Worm (Caenorhabditis elegans) whole organism, L4/young adult: ENCODE measurements around the gene pitr-2.

Experiments
- W03F9.2 ChIP-seq: fragments of 150-350 bp; optimal IDR thresholded peaks from 2 replicates; lab custom pipeline; 2014; ENCODE audit warnings: missing biosample characterization, missing genetic modification characterization
- dao-5 ChIP-seq: sonication (generic microtip); optimal IDR thresholded peaks from 2 replicates; lab custom pipeline; 2016; ENCODE audit warnings: missing genotype, missing genetic modification characterization, moderate library complexity, missing compliant biosample characterization
- him-1 ChIP-seq: sonication (generic microtip); optimal IDR thresholded peaks from 2 replicates; lab custom pipeline; 2016; ENCODE audit warnings: missing genotype, missing genetic modification reagents, missing genetic modification characterization, missing compliant biosample characterization

The pitr-2 gene

ce11 chrV:9096674-9097073 is 40.8 kb downstream of the pitr-2 start:
- TF ChIP-seq dao-5 (tag; lab: Kevin White, UChicago) (no peak), him-1 (tag; lab: Kevin White, UChicago) (no peak), W03F9.2 (tag; lab: Kevin White, UChicago) (no peak)

DNA sequence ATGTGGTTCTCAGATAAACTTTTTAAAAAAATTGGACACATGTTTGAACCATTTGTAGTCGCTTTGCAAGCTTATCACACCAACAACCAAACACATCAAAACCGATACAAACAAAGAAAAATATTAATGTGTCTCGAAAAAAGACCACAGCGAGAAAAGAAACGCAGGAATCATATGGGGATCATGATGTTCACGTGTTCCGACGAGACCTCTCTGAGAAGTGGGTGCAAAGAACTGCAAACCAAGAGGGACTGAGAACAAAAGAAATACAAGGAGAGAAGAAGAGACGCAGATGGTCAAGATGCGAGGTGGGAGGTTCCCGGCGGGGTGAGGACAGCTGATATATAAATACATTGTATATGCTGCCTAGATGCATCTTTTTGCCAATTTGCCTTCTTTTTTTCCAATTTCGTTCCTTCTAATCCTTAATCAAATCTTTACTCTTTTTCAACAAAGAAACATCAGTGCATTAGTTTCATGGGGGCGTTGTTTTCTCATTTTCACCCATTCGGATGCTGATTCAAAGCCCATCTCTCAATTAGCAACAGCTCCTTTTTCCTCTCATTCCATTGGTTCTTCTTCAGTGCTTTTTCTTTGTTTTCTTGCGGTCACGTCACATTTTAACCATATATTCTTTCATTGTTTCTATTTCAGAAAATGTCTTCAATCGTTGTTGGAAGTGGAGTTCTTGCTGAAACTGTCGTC is 41.8 kb downstream of the pitr-2 start, which contains the start of gene F21C10.10:
F21C10.10 (plus strand) TSS at position 655 of the 705 bp plus-strand sequence.
- TF ChIP-seq W03F9.2 (tag; lab: Kevin White, UChicago): peak; percentile 32
- TF ChIP-seq him-1 (tag; lab: Kevin White, UChicago): no peak

- TF ChIP-seq him-1 (tag; lab: Kevin White, UChicago) (no peak), W03F9.2 (tag; lab: Kevin White, UChicago) (no peak), dao-5 (tag; lab: Kevin White, UChicago) (no peak)
Measured at ce11 chrV:9094976-9095375, 42.5 kb downstream of the pitr-2 start.

DNA sequence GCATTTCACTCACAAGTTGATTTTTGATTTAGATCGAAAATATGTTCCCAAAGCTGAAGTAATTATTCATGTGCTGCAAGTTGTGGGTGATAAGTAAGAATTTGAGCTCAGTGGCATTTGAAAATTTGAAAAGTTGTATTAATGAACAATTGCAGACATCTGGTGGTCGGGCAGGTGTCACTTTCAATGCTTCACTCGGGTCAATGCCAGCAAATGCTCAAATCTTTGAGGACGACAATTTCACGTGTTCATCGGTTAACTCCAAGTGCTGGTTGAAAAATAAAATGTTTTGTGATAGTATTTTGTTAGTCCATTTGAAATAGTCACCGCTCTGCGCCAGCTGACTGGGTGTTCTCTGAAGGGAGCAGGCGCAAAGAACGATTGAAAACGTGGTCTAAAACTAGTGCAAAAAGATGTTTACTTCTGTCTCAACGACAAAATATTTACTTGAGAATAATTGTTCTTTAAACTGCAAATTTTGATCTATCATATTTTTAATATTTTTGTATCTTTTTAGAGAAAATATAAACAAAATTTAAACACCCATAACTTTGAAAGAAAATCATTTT is 43.4 kb downstream of the pitr-2 start:
- TF ChIP-seq W03F9.2 (tag; lab: Kevin White, UChicago) (no peak), dao-5 (tag; lab: Kevin White, UChicago) (no peak), him-1 (tag; lab: Kevin White, UChicago) (no peak)

DNA sequence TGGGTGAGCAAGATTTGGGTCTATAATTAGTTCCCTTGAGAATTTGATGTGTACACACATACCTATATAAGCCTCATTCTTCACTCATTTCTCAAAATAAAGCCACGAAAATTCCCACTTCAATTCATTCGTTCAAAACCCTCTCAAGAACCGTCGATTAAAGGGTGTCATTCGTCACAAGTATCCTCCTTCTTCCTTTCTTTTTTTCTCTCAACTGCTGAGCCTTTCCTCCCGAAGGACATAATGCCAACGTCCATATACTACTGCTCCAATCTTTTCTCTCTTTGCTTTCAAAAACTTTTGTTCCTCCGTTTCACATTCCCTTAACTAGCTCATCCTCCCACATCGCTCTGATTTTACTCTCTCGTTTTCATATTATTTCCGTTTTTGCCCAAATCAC is 45.3 kb downstream of the pitr-2 start, which contains the start of gene T27E4.1:
T27E4.1 (plus strand) TSS at position 137 of the 400 bp plus-strand sequence.
- TF ChIP-seq him-1 (tag; lab: Kevin White, UChicago): no peak
- no peak for TF ChIP-seq W03F9.2 (tag; lab: Kevin White, UChicago)
- TF ChIP-seq dao-5 (tag; lab: Kevin White, UChicago): no peak

- TF ChIP-seq W03F9.2 (tag; lab: Kevin White, UChicago) (no peak), dao-5 (tag; lab: Kevin White, UChicago) (no peak), him-1 (tag; lab: Kevin White, UChicago) (no peak)
Measured at ce11 chrV:9088758-9089157, 48.8 kb downstream of the pitr-2 start.

DNA sequence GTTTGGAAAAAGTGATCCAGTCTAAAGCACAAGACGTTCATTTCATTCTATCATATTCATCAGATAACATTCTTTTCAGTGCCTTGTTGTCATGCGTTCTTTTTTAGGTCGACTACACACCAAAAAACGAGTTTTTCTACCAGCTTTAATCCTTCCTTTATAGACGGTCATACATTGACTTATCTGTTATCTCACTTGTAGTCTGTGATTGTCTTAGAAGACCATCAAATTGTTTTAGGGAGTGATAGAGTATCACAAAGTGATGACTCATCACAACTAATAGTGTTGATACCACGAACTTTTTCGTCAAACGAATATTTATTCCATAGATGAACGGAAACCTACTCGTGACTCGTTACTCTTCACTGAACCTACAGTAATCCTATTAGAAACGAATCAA is 51.7 kb downstream of the pitr-2 start:
- TF ChIP-seq dao-5 (tag; lab: Kevin White, UChicago): no peak
- no peak for TF ChIP-seq W03F9.2 (tag; lab: Kevin White, UChicago)
- TF ChIP-seq him-1 (tag; lab: Kevin White, UChicago): no peak
